Worm (Caenorhabditis elegans): ENCODE measurements around the gene amt-1.

amt-1 gene

ce11 chrX:4553491-4553890 lies 17.7 kb upstream of the amt-1 start:
- TF ChIP-seq unc-62 (GFP tag; optimal IDR thresholded peaks at IDR 0.05): no peak

ce11 chrX:4554385-4554784 lies 16.9 kb upstream of the amt-1 start, which contains the start of gene ham-2:
ham-2 (plus strand) TSS chrX:4554685.
- TF ChIP-seq unc-62 (GFP tag; optimal IDR thresholded peaks at IDR 0.05): no peak

ce11 chrX:4556028-4556427 lies 15.2 kb upstream of the amt-1 start:
- no peak for TF ChIP-seq unc-62 (GFP tag; optimal IDR thresholded peaks at IDR 0.05)

- no peak for TF ChIP-seq unc-62 (GFP tag; optimal IDR thresholded peaks at IDR 0.05)
These were observed 9.4 kb upstream of the amt-1 start, which contains the start of gene C05E11.6 for ce11 chrX:4561863-4562262. C05E11.6 (plus strand) TSS chrX:4562163.

ce11 chrX:4562288-4562687 lies 8.9 kb upstream of the amt-1 start:
- no peak for TF ChIP-seq unc-62 (GFP tag; optimal IDR thresholded peaks at IDR 0.05)

ce11 chrX:4564717-4565316 lies 6.4 kb upstream of the amt-1 start, which contains the start of gene amt-4:
amt-4 (plus strand) TSS chrX:4565302.
- TF ChIP-seq unc-62 (GFP tag; optimal IDR thresholded peaks at IDR 0.05): no peak

- TF ChIP-seq unc-62 (GFP tag; optimal IDR thresholded peaks at IDR 0.05): no peak
These were observed 4.1 kb upstream of the amt-1 start for ce11 chrX:4567110-4567509.

- no peak for TF ChIP-seq unc-62 (GFP tag; optimal IDR thresholded peaks at IDR 0.05)
These were observed 2.0 kb upstream of the amt-1 start for ce11 chrX:4569276-4569675.

ce11 chrX:4574873-4575272 lies 3.6 kb downstream of the amt-1 start:
- TF ChIP-seq unc-62 (GFP tag; optimal IDR thresholded peaks at IDR 0.05): no peak

ce11 chrX:4576272-4576671 lies 5.0 kb downstream of the amt-1 start:
- no peak for TF ChIP-seq unc-62 (GFP tag; optimal IDR thresholded peaks at IDR 0.05)

- TF ChIP-seq unc-62 (GFP tag; optimal IDR thresholded peaks at IDR 0.05): no peak
These were observed 6.7 kb downstream of the amt-1 start, which contains the start of gene C05E11.3 for ce11 chrX:4577941-4578340. C05E11.3 (plus strand) TSS chrX:4578241.

- TF ChIP-seq unc-62 (GFP tag; optimal IDR thresholded peaks at IDR 0.05): no peak
These were observed 7.3 kb downstream of the amt-1 start for ce11 chrX:4578581-4578980.

- no peak for TF ChIP-seq unc-62 (GFP tag; optimal IDR thresholded peaks at IDR 0.05)
These were observed 14.3 kb downstream of the amt-1 start, which contains the start of gene C05E11.7 for ce11 chrX:4585579-4585978. C05E11.7 (minus strand) TSS chrX:4585679.

ce11 chrX:4586617-4587016 lies 15.4 kb downstream of the amt-1 start, which contains the start of gene C05E11.2:
C05E11.2 (plus strand) TSS chrX:4586917.
- TF ChIP-seq unc-62 (GFP tag; optimal IDR thresholded peaks at IDR 0.05): no peak

ce11 chrX:4587934-4588333 lies 16.7 kb downstream of the amt-1 start:
- TF ChIP-seq unc-62 (GFP tag; optimal IDR thresholded peaks at IDR 0.05): no peak

ce11 chrX:4588462-4588861 lies 17.2 kb downstream of the amt-1 start, which contains the start of gene lnp-1:
lnp-1 (plus strand) TSS chrX:4588762.
- no peak for TF ChIP-seq unc-62 (GFP tag; optimal IDR thresholded peaks at IDR 0.05)

- no peak for TF ChIP-seq unc-62 (GFP tag; optimal IDR thresholded peaks at IDR 0.05)
These were observed 21.0 kb downstream of the amt-1 start, which contains the start of gene flp-12 for ce11 chrX:4592250-4592649. flp-12 (minus strand) TSS chrX:4592350.

- TF ChIP-seq unc-62 (GFP tag; optimal IDR thresholded peaks at IDR 0.05): no peak
These were observed 26.2 kb downstream of the amt-1 start for ce11 chrX:4597419-4597818.

Measured in whole organism, dauer.